Fruit fly (Drosophila melanogaster) whole organism, pupa: ENCODE data around the gene CG34028.

Experiments used
- CG10348 ChIP-seq: fragments of 200-800 bp; sonication (Bioruptor generic); IDR thresholded peaks from 2 replicates; pipeline ENCODE4 v1.3.6; 2022; ENCODE audit warnings: missing biosample characterization, missing genetic modification characterization
- CG12605 ChIP-seq: fragments of 200-800 bp; sonication (Bioruptor generic); IDR thresholded peaks from 2 replicates; pipeline ENCODE4 v1.3.6; 2022; ENCODE audit warnings: missing biosample characterization, missing genetic modification characterization
- CG13204 ChIP-seq: fragments of 200-800 bp; sonication (Bioruptor generic); optimal IDR thresholded peaks from 2 replicates; lab custom pipeline; 2018; ENCODE audit warnings: missing biosample characterization, mild to moderate bottlenecking, missing genetic modification characterization, moderate library complexity
- CG14655 ChIP-seq: fragments of 200-800 bp; sonication (Bioruptor generic); optimal IDR thresholded peaks from 3 replicates; lab custom pipeline; 2017; ENCODE audit warnings: mild to moderate bottlenecking, missing biosample characterization, missing genetic modification reagents, missing genetic modification characterization
- CG15710 ChIP-seq: fragments of 200-800 bp; sonication (Bioruptor generic); optimal IDR thresholded peaks from 2 replicates; lab custom pipeline; 2018; ENCODE audit warnings: missing biosample characterization, mild to moderate bottlenecking, missing genetic modification characterization, moderate library complexity
- CG17806 ChIP-seq: fragments of 200-800 bp; sonication (Bioruptor generic); optimal IDR thresholded peaks from 2 replicates; lab custom pipeline; 2018; ENCODE audit warnings: missing biosample characterization, mild to moderate bottlenecking, missing genetic modification characterization, moderate library complexity
- CG32121 ChIP-seq: fragments of 200-800 bp; sonication (Bioruptor generic); IDR thresholded peaks from 2 replicates; pipeline ENCODE4 v1.3.6; 2022; ENCODE audit warnings: missing biosample characterization, missing genetic modification characterization
- CG34367 ChIP-seq: fragments of 200-800 bp; sonication (Bioruptor generic); optimal IDR thresholded peaks from 2 replicates; lab custom pipeline; 2018; ENCODE audit warnings: missing biosample characterization, mild to moderate bottlenecking, missing genetic modification characterization
- CG4496 ChIP-seq: fragments of 200-800 bp; sonication (Bioruptor generic); IDR thresholded peaks from 3 replicates; pipeline ENCODE4 v1.3.6; 2022; ENCODE audit warnings: missing biosample characterization, missing genetic modification characterization
- CG8159 ChIP-seq: fragments of 200-800 bp; sonication (Bioruptor generic); optimal IDR thresholded peaks from 3 replicates; lab custom pipeline; 2018; ENCODE audit warnings: missing biosample characterization, mild to moderate bottlenecking, missing genetic modification characterization, moderate library complexity
- CG8301 ChIP-seq: fragments of 200-800 bp; sonication (Bioruptor generic); optimal IDR thresholded peaks from 2 replicates; lab custom pipeline; 2018; ENCODE audit warnings: missing biosample characterization, mild to moderate bottlenecking, missing genetic modification characterization
- CG9948 ChIP-seq: fragments of 200-800 bp; sonication (Bioruptor generic); optimal IDR thresholded peaks from 2 replicates; lab custom pipeline; 2018; ENCODE audit warnings: missing biosample characterization, mild to moderate bottlenecking, missing genetic modification characterization, moderate library complexity
- D1 ChIP-seq: fragments of 200-800 bp; sonication (Bioruptor generic); optimal IDR thresholded peaks from 2 replicates; lab custom pipeline; 2018; ENCODE audit warnings: missing biosample characterization, mild to moderate bottlenecking, missing genetic modification characterization, moderate library complexity
- EcR ChIP-seq: fragments of 200-800 bp; sonication (Bioruptor generic); optimal IDR thresholded peaks from 3 replicates; lab custom pipeline; 2019; ENCODE audit warnings: missing biosample characterization, missing genetic modification characterization, mild to moderate bottlenecking, moderate library complexity, missing genetic modification reagents
- Ets98B ChIP-seq: fragments of 200-800 bp; sonication (Bioruptor generic); IDR thresholded peaks from 2 replicates; pipeline ENCODE4 v1.3.6; 2022; ENCODE audit warnings: missing biosample characterization, missing genetic modification characterization
- Pif1A ChIP-seq: fragments of 200-800 bp; sonication (Bioruptor generic); optimal IDR thresholded peaks from 3 replicates; lab custom pipeline; 2016; ENCODE audit warnings: missing biosample characterization, missing genetic modification characterization
- Pif1B ChIP-seq: fragments of 200-800 bp; sonication (Bioruptor generic); optimal IDR thresholded peaks from 3 replicates; lab custom pipeline; 2016; ENCODE audit warnings: missing biosample characterization, missing genetic modification characterization
- Snoo ChIP-seq: fragments of 200-800 bp; sonication (Bioruptor generic); optimal IDR thresholded peaks from 3 replicates; lab custom pipeline; 2017; ENCODE audit warnings: missing biosample characterization, mild to moderate bottlenecking, missing genetic modification characterization, inconsistent platforms
- fd96Ca ChIP-seq: fragments of 200-800 bp; sonication (Bioruptor generic); IDR thresholded peaks from 3 replicates; pipeline ENCODE4 v1.3.6; 2022; ENCODE audit warnings: missing biosample characterization, missing genetic modification characterization
- gl ChIP-seq: fragments of 200-800 bp; sonication (Bioruptor generic); optimal IDR thresholded peaks from 2 replicates; lab custom pipeline; 2018; ENCODE audit warnings: missing biosample characterization, mild to moderate bottlenecking, missing genetic modification characterization
- rn ChIP-seq: fragments of 200-800 bp; sonication (Bioruptor generic); IDR thresholded peaks from 2 replicates; pipeline ENCODE4 v1.3.6; 2022; ENCODE audit warnings: missing biosample characterization, missing genetic modification characterization

The CG34028 gene

dm6 chrX:9554346-9554808 lies 43.1 kb downstream of the CG34028 start, which contains the start of gene RpS28b:
TSS of gene RpS28b (plus strand) at chrX:9554623.
- no peak for TF ChIP-seq CG14655 (GFP tag; lab: Kevin White, UChicago)
- peak; percentile 73 for TF ChIP-seq fd96Ca
- peak; percentile 65 for TF ChIP-seq Pif1B (GFP tag; lab: Kevin White, UChicago)
- TF ChIP-seq CG17806 (tag; lab: Kevin White, UChicago), result peak; percentile 7
- no peak for TF ChIP-seq CG10348 (GFP tag; lab: Robert Waterston, UW)
- peak; percentile 82 for TF ChIP-seq CG34367 (tag; lab: Kevin White, UChicago)
- peak; percentile 96 for TF ChIP-seq CG4496
- peak; percentile 61; the same call in 1 of the 2 replicates for TF ChIP-seq CG32121 (GFP tag; lab: Robert Waterston, UW)
- peak; percentile 2 for TF ChIP-seq CG8159 (tag; lab: Kevin White, UChicago)
- peak; percentile 91 for TF ChIP-seq Snoo (tag; lab: Kevin White, UChicago)
- TF ChIP-seq CG9948 (tag; lab: Kevin White, UChicago), result no peak
- TF ChIP-seq CG15710 (tag; lab: Kevin White, UChicago), result peak; percentile 57
- peak; percentile 20 for TF ChIP-seq CG8301 (tag; lab: Kevin White, UChicago)
- no peak for TF ChIP-seq CG13204 (GFP tag; lab: Kevin White, UChicago)
- no peak for TF ChIP-seq D1 (tag; lab: Kevin White, UChicago)
- no peak for TF ChIP-seq Pif1A (GFP tag; lab: Kevin White, UChicago)
- TF ChIP-seq gl (tag; lab: Kevin White, UChicago), result peak; percentile 60
- TF ChIP-seq rn (GFP tag; lab: Robert Waterston, UW), result peak; percentile 69
- peak; percentile 78 for TF ChIP-seq CG12605 (GFP tag; lab: Robert Waterston, UW)
- peak; percentile 73 for TF ChIP-seq Ets98B (GFP tag; lab: Robert Waterston, UW)
- peak; percentile 45 for TF ChIP-seq EcR (GFP tag; lab: Kevin White, UChicago)

dm6 chrX:9556397-9556796 lies 45.1 kb downstream of the CG34028 start, which contains the start of gene CG15317:
TSS of gene CG15317 (minus strand) at chrX:9556544.
- 0 out of 3 replicates have a peak, but pooled peaks have one; percentile 32 for TF ChIP-seq CG4496
- TF ChIP-seq CG9948 (tag; lab: Kevin White, UChicago), result no peak
